Fruit fly (Drosophila melanogaster) whole organism, embryonic: ENCODE data around the gene CG10254.

Experiments
- Bgb ChIP-seq: fragments of 200-800 bp; sonication (Bioruptor generic); IDR thresholded peaks from 2 replicates; pipeline ENCODE4 v1.3.6; 2022; ENCODE audit warnings: missing biosample characterization, missing genetic modification characterization; ENCODE audit not compliant: partially characterized antibody
- CG1024 ChIP-seq: fragments of 200-800 bp; sonication (Bioruptor generic); IDR thresholded peaks from 2 replicates; pipeline ENCODE4 v1.3.6; 2022; ENCODE audit warnings: missing biosample characterization, missing genetic modification characterization
- CG10274 ChIP-seq: fragments of 200-800 bp; sonication (Bioruptor generic); optimal IDR thresholded peaks from 3 replicates; lab custom pipeline; 2017; ENCODE audit warnings: missing biosample characterization, mild to moderate bottlenecking, missing genetic modification characterization
- CG10462 ChIP-seq: fragments of 200-800 bp; sonication (Bioruptor generic); optimal IDR thresholded peaks from 2 replicates; lab custom pipeline; 2016; ENCODE audit warnings: missing biosample characterization, missing genetic modification characterization
- CG13296 ChIP-seq: fragments of 200-800 bp; sonication (Bioruptor generic); optimal IDR thresholded peaks from 3 replicates; lab custom pipeline; 2018; ENCODE audit warnings: missing biosample characterization, mild to moderate bottlenecking, missing genetic modification characterization
- CG13424 ChIP-seq: fragments of 200-800 bp; sonication (Bioruptor generic); optimal IDR thresholded peaks from 2 replicates; lab custom pipeline; 2019; ENCODE audit warnings: missing biosample characterization, mild to moderate bottlenecking, missing genetic modification characterization, moderate library complexity
- CG15269 ChIP-seq: fragments of 200-800 bp; sonication (Bioruptor generic); optimal IDR thresholded peaks from 2 replicates; lab custom pipeline; 2018; ENCODE audit warnings: missing biosample characterization, mild to moderate bottlenecking, missing genetic modification characterization, moderate library complexity
- CG15479 ChIP-seq: fragments of 200-800 bp; sonication (Bioruptor generic); optimal IDR thresholded peaks from 3 replicates; lab custom pipeline; 2019; ENCODE audit warnings: missing biosample characterization, mild to moderate bottlenecking, missing genetic modification characterization, moderate library complexity
- CG16779 ChIP-seq: fragments of 200-800 bp; sonication (Bioruptor generic); IDR thresholded peaks from 2 replicates; pipeline ENCODE4 v1.3.6; 2022; ENCODE audit warnings: missing biosample characterization, missing genetic modification characterization
- CG3065 ChIP-seq: fragments of 200-800 bp; sonication (Bioruptor generic); optimal IDR thresholded peaks from 2 replicates; lab custom pipeline; 2016; ENCODE audit warnings: missing biosample characterization, missing genetic modification characterization
- CG31365 ChIP-seq: fragments of 200-800 bp; sonication (Bioruptor generic); optimal IDR thresholded peaks from 2 replicates; lab custom pipeline; 2018; ENCODE audit warnings: missing biosample characterization, mild to moderate bottlenecking, missing genetic modification characterization
- CG31441 ChIP-seq: fragments of 200-800 bp; sonication (Bioruptor generic); IDR thresholded peaks from 2 replicates; pipeline ENCODE4 v1.3.6; 2022; ENCODE audit warnings: missing biosample characterization, missing genetic modification characterization
- CG3163 ChIP-seq: fragments of 200-800 bp; sonication (Bioruptor generic); optimal IDR thresholded peaks from 3 replicates; lab custom pipeline; 2016; ENCODE audit warnings: missing biosample characterization, missing genetic modification characterization
- CG32767 ChIP-seq: fragments of 200-800 bp; sonication (Bioruptor generic); IDR thresholded peaks from 2 replicates; pipeline ENCODE4 v1.3.6; 2022; ENCODE audit warnings: missing biosample characterization, missing genetic modification characterization
- CG33213 ChIP-seq: fragments of 200-800 bp; sonication (Bioruptor generic); optimal IDR thresholded peaks from 3 replicates; lab custom pipeline; 2016; ENCODE audit warnings: missing biosample characterization, missing genetic modification characterization
- CG4360 ChIP-seq: fragments of 200-800 bp; sonication (Bioruptor generic); IDR thresholded peaks from 2 replicates; pipeline ENCODE4 v1.3.6; 2022; ENCODE audit warnings: missing biosample characterization, missing genetic modification characterization
- CG4730 ChIP-seq: fragments of 200-800 bp; sonication (Bioruptor generic); IDR thresholded peaks from 2 replicates; pipeline ENCODE4 v1.3.6; 2022; ENCODE audit warnings: missing biosample characterization, missing genetic modification characterization
- CG5180 ChIP-seq: fragments of 200-800 bp; sonication (Bioruptor generic); optimal IDR thresholded peaks from 3 replicates; lab custom pipeline; 2017; ENCODE audit warnings: missing biosample characterization, missing genetic modification characterization, mild to moderate bottlenecking, moderate library complexity, missing genetic modification reagents
- CG6654 ChIP-seq: fragments of 200-800 bp; sonication (Bioruptor generic); optimal IDR thresholded peaks from 2 replicates; lab custom pipeline; 2017; ENCODE audit warnings: missing biosample characterization, mild to moderate bottlenecking, missing genetic modification characterization
- CG7963 ChIP-seq: fragments of 200-800 bp; sonication (Bioruptor generic); IDR thresholded peaks from 3 replicates; pipeline ENCODE4 v1.3.6; 2022; ENCODE audit warnings: missing biosample characterization, missing genetic modification characterization; ENCODE audit not compliant: partially characterized antibody
- CG8765 ChIP-seq: fragments of 200-800 bp; sonication (Bioruptor generic); IDR thresholded peaks from 2 replicates; pipeline ENCODE4 v1.3.6; 2022; ENCODE audit warnings: missing biosample characterization, missing genetic modification characterization
- CG8944 ChIP-seq: fragments of 200-800 bp; sonication (Bioruptor generic); optimal IDR thresholded peaks from 3 replicates; lab custom pipeline; 2016; ENCODE audit warnings: missing biosample characterization, missing genetic modification characterization
- CG9932 ChIP-seq: fragments of 200-800 bp; sonication (Bioruptor generic); IDR thresholded peaks from 2 replicates; pipeline ENCODE4 v1.3.6; 2022; ENCODE audit warnings: missing biosample characterization, missing genetic modification characterization
- GATAe ChIP-seq: fragments of 200-800 bp; sonication (Bioruptor generic); conservative IDR thresholded peaks from 2 replicates; pipeline ENCODE4 v1.3.6; 2022; ENCODE audit warnings: missing biosample characterization, missing genetic modification characterization
- Gug ChIP-seq: fragments of 200-800 bp; sonication (Bioruptor generic); IDR thresholded peaks from 4 replicates; pipeline ENCODE4 v1.3.6; 2022; ENCODE audit warnings: missing biosample characterization, missing genetic modification characterization
- Hr39 ChIP-seq: fragments of >200 bp; optimal IDR thresholded peaks from 2 replicates; lab custom pipeline; 2017
- MTF-1 ChIP-seq: fragments of 200-800 bp; sonication (Bioruptor generic); optimal IDR thresholded peaks from 2 replicates; lab custom pipeline; 2018; ENCODE audit warnings: missing biosample characterization, mild to moderate bottlenecking, missing genetic modification characterization, borderline replicate concordance
- Oaz ChIP-seq: fragments of 200-800 bp; sonication (Bioruptor generic); IDR thresholded peaks from 2 replicates; pipeline ENCODE4 v1.3.6; 2022; ENCODE audit warnings: missing biosample characterization, missing genetic modification characterization
- Taf1 ChIP-seq: fragments of 200-800 bp; sonication (Bioruptor generic); IDR thresholded peaks from 2 replicates; pipeline ENCODE4 v1.3.6; 2022; ENCODE audit warnings: missing biosample characterization, missing genetic modification characterization
- ash1 ChIP-seq: fragments of 200-800 bp; sonication (Bioruptor generic); optimal IDR thresholded peaks from 2 replicates; lab custom pipeline; 2018; ENCODE audit warnings: missing biosample characterization, mild to moderate bottlenecking, missing genetic modification characterization
- bowl ChIP-seq: fragments of 200-800 bp; sonication (Bioruptor generic); IDR thresholded peaks from 2 replicates; pipeline ENCODE4 v1.3.6; 2022; ENCODE audit warnings: missing biosample characterization, missing genetic modification characterization
- bsh ChIP-seq, 2 experiments: fragments of 200-800 bp; sonication (Bioruptor generic); optimal IDR thresholded peaks; 2 replicates each; lab custom pipeline; 2017 to 2018; ENCODE audit warnings: mild to moderate bottlenecking in 2 of 2, missing biosample characterization in 2 of 2, missing genetic modification characterization in 2 of 2, moderate library complexity in 1 of 2
- btn ChIP-seq: fragments of 200-800 bp; sonication (Bioruptor generic); optimal IDR thresholded peaks from 2 replicates; lab custom pipeline; 2016; ENCODE audit warnings: missing biosample characterization, missing genetic modification characterization
- chif ChIP-seq, 2 experiments: fragments of 200-800 bp; sonication (Bioruptor generic); optimal IDR thresholded peaks; 3 replicates each; lab custom pipeline; 2016; ENCODE audit warnings: missing biosample characterization in 2 of 2, missing genetic modification characterization in 2 of 2
- crp ChIP-seq, 2 experiments: fragments of 200-800 bp; sonication (Bioruptor generic); optimal IDR thresholded peaks; 2 replicates in 1 of 2; 3 replicates in 1 of 2; lab custom pipeline; 2017; ENCODE audit warnings: missing biosample characterization in 2 of 2, missing genetic modification characterization in 2 of 2, mild to moderate bottlenecking in 1 of 2, moderate library complexity in 1 of 2
- danr ChIP-seq: fragments of 200-800 bp; sonication (Bioruptor generic); IDR thresholded peaks from 2 replicates; pipeline ENCODE4 v1.3.6; 2022; ENCODE audit warnings: missing biosample characterization, missing genetic modification characterization
- dati ChIP-seq: fragments of 200-800 bp; sonication (Bioruptor generic); IDR thresholded peaks from 2 replicates; pipeline ENCODE4 v1.3.6; 2022; ENCODE audit warnings: missing biosample characterization, missing genetic modification characterization
- hkb ChIP-seq, 2 experiments: fragments of 200-800 bp in 1 of 2; fragments of >200 bp in 1 of 2; sonication (Bioruptor generic) in 1 of 2; IDR thresholded peaks in 1 of 2; optimal IDR thresholded peaks in 1 of 2; 2 replicates each; pipeline versions ENCODE4 v1.3.6 to Lab custom; 2017 to 2022; ENCODE audit warnings: missing biosample characterization in 1 of 2, missing genetic modification characterization in 1 of 2
- insv ChIP-seq, 2 experiments: fragments of 200-800 bp; sonication (Bioruptor generic); optimal IDR thresholded peaks; 3 replicates each; lab custom pipeline; 2016 to 2018; ENCODE audit warnings: missing biosample characterization in 2 of 2, missing genetic modification characterization in 2 of 2
- jigr1 ChIP-seq: fragments of 200-800 bp; sonication (Bioruptor generic); IDR thresholded peaks from 3 replicates; pipeline ENCODE4 v1.3.6; 2022; ENCODE audit warnings: missing biosample characterization, missing genetic modification characterization
- klu ChIP-seq: fragments of 200-800 bp; sonication (Bioruptor generic); IDR thresholded peaks from 2 replicates; pipeline ENCODE4 v1.3.6; 2022; ENCODE audit warnings: missing biosample characterization, missing genetic modification characterization
- lmd ChIP-seq: fragments of 200-800 bp; sonication (Bioruptor generic); IDR thresholded peaks from 2 replicates; pipeline ENCODE4 v1.3.6; 2022; ENCODE audit warnings: missing biosample characterization, missing genetic modification characterization
- mld ChIP-seq: fragments of 200-800 bp; sonication (Bioruptor generic); IDR thresholded peaks from 3 replicates; pipeline ENCODE4 v1.3.6; 2022; ENCODE audit warnings: missing biosample characterization, missing genetic modification characterization; ENCODE audit not compliant: partially characterized antibody
- nmo ChIP-seq: fragments of 200-800 bp; sonication (Bioruptor generic); optimal IDR thresholded peaks from 2 replicates; lab custom pipeline; 2018; ENCODE audit warnings: missing biosample characterization, mild to moderate bottlenecking, missing genetic modification characterization, moderate library complexity
- repo ChIP-seq: fragments of 200-800 bp; sonication (Bioruptor generic); optimal IDR thresholded peaks from 2 replicates; lab custom pipeline; 2016; ENCODE audit warnings: missing biosample characterization, missing genetic modification characterization
- rib ChIP-seq: fragments of 200-800 bp; sonication (Bioruptor generic); IDR thresholded peaks from 2 replicates; pipeline ENCODE4 v1.3.6; 2022; ENCODE audit warnings: missing biosample characterization, missing genetic modification characterization
- seq ChIP-seq: fragments of 200-800 bp; sonication (Bioruptor generic); IDR thresholded peaks from 2 replicates; pipeline ENCODE4 v1.3.6; 2022; ENCODE audit warnings: missing biosample characterization, missing genetic modification characterization
- sug ChIP-seq: fragments of 200-800 bp; optimal IDR thresholded peaks from 2 replicates; lab custom pipeline; 2019; ENCODE audit warnings: missing biosample characterization, mild to moderate bottlenecking, missing genetic modification characterization, moderate library complexity

CG10254 gene

dm6 chr3R:23723381-23724034, 28.7 kb upstream of the CG10254 start (continued):
- TF ChIP-seq jigr1 (0 out of 3 replicates have a peak, but pooled peaks have one; percentile 12), insv (GFP tag; optimal IDR thresholded peaks at IDR 0.05; lab: Kevin White, UChicago) (peak in 1 of 2 experiments; percentile 32), CG33213 (GFP tag; lab: Kevin White, UChicago) (peak; percentile 61), Taf1 (GFP tag; lab: Robert Waterston, UW) (peak; percentile 15; the same call in 1 of the 2 replicates), ash1 (GFP tag; lab: Kevin White, UChicago) (peak; percentile 4), mld (no peak), seq (GFP tag; lab: Robert Waterston, UW) (peak; percentile 38; the same call in 1 of the 2 replicates), lmd (peak; percentile 30; the same call in 1 of the 2 replicates), Oaz (GFP tag; lab: Robert Waterston, UW) (no peak), CG9932 (GFP tag; lab: Robert Waterston, UW) (0 out of 2 replicates have a peak, but pooled peaks have one; percentile 5), CG13296 (peak; percentile 71), CG4730 (GFP tag; lab: Robert Waterston, UW) (peak; percentile 17; the same call in 1 of the 2 replicates), repo (peak; percentile 85), CG13424 (tag; lab: Kevin White, UChicago) (peak; percentile 27), CG6654 (GFP tag; lab: Kevin White, UChicago) (no peak), CG1024 (GFP tag; lab: Robert Waterston, UW) (peak; percentile 77), crp (GFP tag; optimal IDR thresholded peaks at IDR 0.05; lab: Kevin White, UChicago) (no peak), CG8765 (GFP tag; lab: Robert Waterston, UW) (no peak), CG32767 (GFP tag; lab: Robert Waterston, UW) (peak; percentile 47), CG10274 (no peak), MTF-1 (peak; percentile 95), CG31441 (GFP tag; lab: Robert Waterston, UW) (peak; percentile 34; the same call in 1 of the 2 replicates), CG15269 (tag; lab: Kevin White, UChicago) (peak; percentile 2)

dm6 chr3R:23722680-23723372, 28.0 kb upstream of the CG10254 start, which contains the start of gene CG10365:
TSS of gene CG10365 (plus strand) at chr3R:23723331.
- TF ChIP-seq bsh (GFP tag; optimal IDR thresholded peaks at IDR 0.05; lab: Kevin White, UChicago) (peak; percentile 16 to 77), bowl (GFP tag; lab: Robert Waterston, UW) (peak; percentile 67; the same call in 1 of the 2 replicates), sug (tag; lab: Kevin White, UChicago) (peak; percentile 36), klu (peak; percentile 75), CG15479 (GFP tag; lab: Kevin White, UChicago) (no peak), CG8765 (GFP tag; lab: Robert Waterston, UW) (no peak), CG4360 (GFP tag; lab: Robert Waterston, UW) (no peak), Gug (GFP tag; lab: Robert Waterston, UW) (no peak), CG8944 (GFP tag; lab: Kevin White, UChicago) (no peak), chif (GFP tag; optimal IDR thresholded peaks at IDR 0.05; lab: Kevin White, UChicago) (peak in 1 of 2 experiments; percentile 14), btn (GFP tag; lab: Kevin White, UChicago) (no peak), CG16779 (GFP tag; lab: Robert Waterston, UW) (no peak), GATAe (GFP tag; lab: Robert Waterston, UW) (peak; percentile 30; the same call in 1 of the 2 replicates), CG3163 (GFP tag; lab: Kevin White, UChicago) (no peak), CG10462 (GFP tag; lab: Kevin White, UChicago) (peak; percentile 55), dati (GFP tag; lab: Robert Waterston, UW) (peak; percentile 38; the same call in 1 of the 2 replicates), CG3065 (peak; percentile 3), Hr39 (lab: Kevin White, UChicago) (no peak), hkb (optimal IDR thresholded peaks at IDR 0.05; lab: Kevin White, UChicago) (no peak), hkb (GFP tag; IDR thresholded peaks at IDR 0.05; lab: Robert Waterston, UW) (peak; percentile 84), CG31365 (no peak), Bgb (no peak), CG13296 (peak; percentile 91), danr (GFP tag; lab: Robert Waterston, UW) (peak; percentile 50; the same call in 1 of the 2 replicates), nmo (GFP tag; lab: Kevin White, UChicago) (peak; percentile 90), CG5180 (GFP tag; lab: Kevin White, UChicago) (peak; percentile 70), CG7963 (GFP tag; lab: Robert Waterston, UW) (no peak), rib (GFP tag; lab: Robert Waterston, UW) (peak; percentile 12; the same call in 1 of the 2 replicates)
